Fruit fly (Drosophila melanogaster): ENCODE data around the gene CG43349.
A peak's percentile ranks its signal among the peaks of the same experiment; 100 is the strongest.

Gene CG43349

DNA sequence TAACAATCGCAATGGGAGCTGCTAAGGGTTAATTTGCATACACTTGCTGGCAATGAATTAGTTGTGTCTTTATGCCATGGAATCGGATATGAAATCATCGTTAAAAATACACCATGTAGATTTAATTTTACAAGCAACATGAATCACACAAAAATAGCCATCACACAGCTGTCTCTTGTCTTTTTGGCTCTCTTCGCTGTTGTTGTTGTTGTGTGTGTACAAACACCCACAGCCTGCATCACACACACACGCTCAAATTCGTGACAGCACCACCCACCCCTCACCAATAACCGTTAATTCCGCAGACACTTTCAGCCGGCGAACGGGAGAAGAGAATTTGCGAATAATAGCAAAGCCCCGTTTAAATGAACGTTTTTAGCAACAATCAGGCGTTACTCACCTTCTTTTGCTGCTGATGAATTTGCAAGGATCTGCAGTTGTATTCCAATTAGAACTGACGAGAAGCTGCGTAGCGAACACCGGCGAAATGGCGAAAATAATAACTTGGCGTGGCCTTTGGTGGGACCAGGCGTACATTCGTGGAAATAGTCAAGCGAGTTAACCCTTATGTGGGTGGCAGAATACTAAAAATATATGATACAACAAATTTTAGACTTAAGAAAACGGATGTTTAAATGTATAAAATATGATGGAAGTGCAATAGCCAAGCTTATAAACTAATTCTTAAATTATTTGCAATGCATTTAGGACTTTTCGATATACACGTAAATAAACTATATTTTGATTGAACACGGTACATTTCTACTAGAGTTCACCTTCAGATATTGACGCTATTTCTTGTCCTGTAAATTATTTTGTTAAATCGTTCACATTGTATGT lies 42.1 kb upstream of the CG43349 start, which contains the start of gene capt (continued):
- TF ChIP-seq CG12155 (GFP tag; optimal IDR thresholded peaks at IDR 0.05) (peak; percentile 72), CG10274 (GFP tag; optimal IDR thresholded peaks at IDR 0.05) (no peak), BtbVII (GFP tag; optimal IDR thresholded peaks at IDR 0.05) (peak; percentile 22), Ravus (GFP tag; IDR thresholded peaks at IDR 0.05) (no peak), Hsf (GFP tag; optimal IDR thresholded peaks at IDR 0.05) (peak; percentile 62), CG16779 (GFP tag; IDR thresholded peaks at IDR 0.05) (no peak), E2f1 (GFP tag; IDR thresholded peaks at IDR 0.05) (no peak), mam (GFP tag; optimal IDR thresholded peaks at IDR 0.05) (peak; percentile 49), Hmx (GFP tag; optimal IDR thresholded peaks at IDR 0.05) (no peak), HLH3B (GFP tag; IDR thresholded peaks at IDR 0.05) (peak; percentile 23; the same call in 1 of the 2 replicates), maf-S (GFP tag; optimal IDR thresholded peaks at IDR 0.05) (no peak), CG11696 (GFP tag; IDR thresholded peaks at IDR 0.05) (no peak), CG11695 (GFP tag; IDR thresholded peaks at IDR 0.05) (no peak), Nf-YC (tag; optimal IDR thresholded peaks at IDR 0.05) (no peak), CG12769 (tag; optimal IDR thresholded peaks at IDR 0.05) (no peak), pita (GFP tag; optimal IDR thresholded peaks at IDR 0.05) (no peak), CG7987 (GFP tag; optimal IDR thresholded peaks at IDR 0.05) (no peak), shn (GFP tag; optimal IDR thresholded peaks at IDR 0.05) (no peak), TFAM (GFP tag; optimal IDR thresholded peaks at IDR 0.05) (no peak), exex (tag; optimal IDR thresholded peaks at IDR 0.05) (no peak), CG9437 (GFP tag; optimal IDR thresholded peaks at IDR 0.05) (peak; percentile 44), CHES-1-like (GFP tag; optimal IDR thresholded peaks at IDR 0.05) (no peak), trem (tag; optimal IDR thresholded peaks at IDR 0.05) (peak; percentile 9), CG4282 (GFP tag; optimal IDR thresholded peaks at IDR 0.05) (no peak), yki (optimal IDR thresholded peaks at IDR 0.05) (no peak), NfI (GFP tag; optimal IDR thresholded peaks at IDR 0.05) (no peak), CG12299 (tag; optimal IDR thresholded peaks at IDR 0.05) (no peak), gcm2 (GFP tag; optimal IDR thresholded peaks at IDR 0.05) (no peak), pzg (GFP tag; optimal IDR thresholded peaks at IDR 0.05) (peak; percentile 39), amos (GFP tag; IDR thresholded peaks at IDR 0.05; ENCODE audit: partially characterized antibody) (no peak), CG34224 (GFP tag; IDR thresholded peaks at IDR 0.05; ENCODE audit: partially characterized antibody) (no peak), CG15696 (tag; optimal IDR thresholded peaks at IDR 0.05) (peak; percentile 24), CG8089 (GFP tag; optimal IDR thresholded peaks at IDR 0.05) (no peak), Max (GFP tag; optimal IDR thresholded peaks at IDR 0.05) (no peak), CG17912 (GFP tag; optimal IDR thresholded peaks at IDR 0.05) (no peak), dmrt99B (tag; optimal IDR thresholded peaks at IDR 0.05) (no peak), CG9215 (GFP tag; IDR thresholded peaks at IDR 0.05) (peak; percentile 56), aop (GFP tag; IDR thresholded peaks at IDR 0.05) (0 out of 2 replicates have a peak, but pooled peaks have one; percentile 8), fd3F (GFP tag; optimal IDR thresholded peaks at IDR 0.05) (no peak), CG7963 (GFP tag; IDR thresholded peaks at IDR 0.05; ENCODE audit: partially characterized antibody) (no peak), CG8281 (tag; optimal IDR thresholded peaks at IDR 0.05) (no peak), CG8924 (tag; optimal IDR thresholded peaks at IDR 0.05) (peak; percentile 35), croc (GFP tag; conservative IDR thresholded peaks at IDR 0.05) (no peak), CG2889 (GFP tag; IDR thresholded peaks at IDR 0.05) (no peak), ewg (GFP tag; optimal IDR thresholded peaks at IDR 0.05) (peak; percentile 5), CG1602 (GFP tag; optimal IDR thresholded peaks at IDR 0.05) (peak; percentile 22), vvl (GFP tag; IDR thresholded peaks at IDR 0.05) (peak; percentile 27; the same call in 1 of the 2 replicates), CG17568 (GFP tag; optimal IDR thresholded peaks at IDR 0.05) (no peak), CG15479 (GFP tag; optimal IDR thresholded peaks at IDR 0.05) (peak; percentile 38)

Data from whole organism, embryonic.